Fruit fly (Drosophila melanogaster) whole organism, prepupa: ENCODE results near the gene Kdm5.

Experiments
- CG10631 ChIP-seq: fragments of 200-800 bp; sonication (Bioruptor generic); optimal IDR thresholded peaks from 2 replicates; lab custom pipeline; 2016; ENCODE audit warnings: missing biosample characterization, missing genetic modification characterization
- CG10669 ChIP-seq: fragments of 200-800 bp; sonication (Bioruptor generic); optimal IDR thresholded peaks from 3 replicates; lab custom pipeline; 2018; ENCODE audit warnings: missing biosample characterization, mild to moderate bottlenecking, missing genetic modification characterization, moderate library complexity
- CG11762 ChIP-seq: fragments of 200-800 bp; sonication (Bioruptor generic); optimal IDR thresholded peaks from 3 replicates; lab custom pipeline; 2016; ENCODE audit warnings: missing biosample characterization, missing genetic modification characterization; ENCODE audit not compliant: insufficient read depth
- CG11902 ChIP-seq: fragments of 200-800 bp; sonication (Bioruptor generic); optimal IDR thresholded peaks from 3 replicates; lab custom pipeline; 2016; ENCODE audit warnings: missing biosample characterization, missing genetic modification characterization
- CG15336 ChIP-seq: fragments of 200-800 bp; sonication (Bioruptor generic); IDR thresholded peaks from 2 replicates; pipeline ENCODE4 v1.3.6; 2022; ENCODE audit warnings: missing biosample characterization, missing genetic modification characterization
- CG1621 ChIP-seq: fragments of 200-800 bp; sonication (Bioruptor generic); optimal IDR thresholded peaks from 3 replicates; lab custom pipeline; 2018; ENCODE audit warnings: missing biosample characterization, mild to moderate bottlenecking, missing genetic modification characterization
- CG3032 ChIP-seq: fragments of 200-800 bp; optimal IDR thresholded peaks from 2 replicates; lab custom pipeline; 2019; ENCODE audit warnings: missing biosample characterization, mild to moderate bottlenecking, missing genetic modification characterization, moderate library complexity
- CG32006 ChIP-seq: fragments of 200-800 bp; sonication (Bioruptor generic); optimal IDR thresholded peaks from 3 replicates; lab custom pipeline; 2017; ENCODE audit warnings: missing biosample characterization, mild to moderate bottlenecking, missing genetic modification characterization
- CG3919 ChIP-seq: fragments of 200-800 bp; sonication (Bioruptor generic); optimal IDR thresholded peaks from 3 replicates; lab custom pipeline; 2016; ENCODE audit warnings: missing biosample characterization, missing genetic modification characterization
- CG6163 ChIP-seq: fragments of 200-800 bp; sonication (Bioruptor generic); IDR thresholded peaks from 3 replicates; pipeline ENCODE4 v1.3.6; 2022; ENCODE audit warnings: missing biosample characterization, missing genetic modification characterization
- CG6276 ChIP-seq: fragments of 200-800 bp; sonication (Bioruptor generic); optimal IDR thresholded peaks from 2 replicates; lab custom pipeline; 2017; ENCODE audit warnings: missing biosample characterization, mild to moderate bottlenecking, missing genetic modification characterization
- CG6792 ChIP-seq: fragments of 200-800 bp; sonication (Bioruptor generic); optimal IDR thresholded peaks from 3 replicates; lab custom pipeline; 2016; ENCODE audit warnings: missing biosample characterization, missing genetic modification characterization
- CG6808 ChIP-seq: fragments of 200-800 bp; sonication (Bioruptor generic); optimal IDR thresholded peaks from 3 replicates; lab custom pipeline; 2017; ENCODE audit warnings: missing biosample characterization, missing genetic modification characterization, mild to moderate bottlenecking, moderate library complexity, missing genetic modification reagents
- CG6854 ChIP-seq: fragments of 200-800 bp; sonication (Bioruptor generic); optimal IDR thresholded peaks from 2 replicates; lab custom pipeline; 2017; ENCODE audit warnings: missing biosample characterization, mild to moderate bottlenecking, missing genetic modification characterization
- CG7368 ChIP-seq: fragments of 200-800 bp; sonication (Bioruptor generic); optimal IDR thresholded peaks from 3 replicates; lab custom pipeline; 2016; ENCODE audit warnings: missing biosample characterization, missing genetic modification characterization
- CG8119 ChIP-seq: fragments of 200-800 bp; sonication (Bioruptor generic); IDR thresholded peaks from 3 replicates; pipeline ENCODE4 v1.3.6; 2022; ENCODE audit warnings: missing biosample characterization, missing genetic modification characterization
- CG8319 ChIP-seq: fragments of 200-800 bp; sonication (Bioruptor generic); optimal IDR thresholded peaks from 3 replicates; lab custom pipeline; 2016; ENCODE audit warnings: missing biosample characterization, missing genetic modification characterization
- CG8632 ChIP-seq: fragments of 200-800 bp; sonication (Bioruptor generic); optimal IDR thresholded peaks from 3 replicates; lab custom pipeline; 2016; ENCODE audit warnings: missing biosample characterization, missing genetic modification characterization
- Eip75B ChIP-seq: fragments of 200-800 bp; sonication (Bioruptor generic); optimal IDR thresholded peaks from 3 replicates; lab custom pipeline; 2016; ENCODE audit warnings: missing biosample characterization, missing genetic modification characterization
- Eip78C ChIP-seq: fragments of 200-800 bp; sonication (Bioruptor generic); peaks from one replicate; lab custom pipeline; 2016; ENCODE audit warnings: missing biosample characterization, missing genetic modification characterization
- Eip93F ChIP-seq: fragments of 200-800 bp; sonication (Bioruptor generic); optimal IDR thresholded peaks from 2 replicates; lab custom pipeline; 2016; ENCODE audit warnings: missing biosample characterization, mild to moderate bottlenecking, missing genetic modification characterization
- Lpt ChIP-seq: fragments of 200-800 bp; sonication (Bioruptor generic); optimal IDR thresholded peaks from 3 replicates; lab custom pipeline; 2016; ENCODE audit warnings: missing biosample characterization, missing genetic modification characterization
- Met ChIP-seq: fragments of 200-800 bp; sonication (Bioruptor generic); optimal IDR thresholded peaks from 3 replicates; lab custom pipeline; 2016; ENCODE audit warnings: missing biosample characterization, missing genetic modification characterization
- OdsH ChIP-seq: fragments of 200-800 bp; sonication (Bioruptor generic); optimal IDR thresholded peaks from 3 replicates; lab custom pipeline; 2016; ENCODE audit warnings: missing biosample characterization, missing genetic modification characterization
- Sox102F ChIP-seq: fragments of 200-800 bp; sonication (Bioruptor generic); optimal IDR thresholded peaks from 2 replicates; lab custom pipeline; 2016; ENCODE audit warnings: missing biosample characterization, mild to moderate bottlenecking, missing genetic modification characterization
- Sox14 ChIP-seq: fragments of 200-800 bp; sonication (Bioruptor generic); optimal IDR thresholded peaks from 3 replicates; lab custom pipeline; 2016; ENCODE audit warnings: missing biosample characterization, missing genetic modification characterization
- dac ChIP-seq: fragments of 200-800 bp; sonication (Bioruptor generic); optimal IDR thresholded peaks from 2 replicates; lab custom pipeline; 2017; ENCODE audit warnings: missing biosample characterization, mild to moderate bottlenecking, missing genetic modification characterization
- eg ChIP-seq: fragments of 200-800 bp; sonication (Bioruptor generic); IDR thresholded peaks from 3 replicates; pipeline ENCODE4 v1.3.6; 2022; ENCODE audit warnings: missing biosample characterization, missing genetic modification characterization
- esn ChIP-seq: fragments of 200-800 bp; sonication (Bioruptor generic); optimal IDR thresholded peaks from 2 replicates; lab custom pipeline; 2016; ENCODE audit warnings: missing biosample characterization, mild to moderate bottlenecking, missing genetic modification characterization, moderate library complexity
- lz ChIP-seq: fragments of 200-800 bp; sonication (Bioruptor generic); optimal IDR thresholded peaks from 3 replicates; lab custom pipeline; 2016; ENCODE audit warnings: missing biosample characterization, missing genetic modification characterization
- net ChIP-seq: fragments of 200-800 bp; sonication (Bioruptor generic); optimal IDR thresholded peaks from 3 replicates; lab custom pipeline; 2016; ENCODE audit warnings: missing biosample characterization, missing genetic modification characterization
- pdm3 ChIP-seq: fragments of 200-800 bp; sonication (Bioruptor generic); optimal IDR thresholded peaks from 3 replicates; lab custom pipeline; 2016; ENCODE audit warnings: missing biosample characterization, missing genetic modification characterization
- salr ChIP-seq, 2 experiments: fragments of 200-800 bp; sonication (Bioruptor generic); optimal IDR thresholded peaks; 3 replicates each; lab custom pipeline; 2016 to 2018; ENCODE audit warnings: missing biosample characterization in 2 of 2, missing genetic modification characterization in 2 of 2, mild to moderate bottlenecking in 1 of 2
- spab ChIP-seq: fragments of 200-800 bp; sonication (Bioruptor generic); optimal IDR thresholded peaks from 2 replicates; lab custom pipeline; 2017; ENCODE audit warnings: missing biosample characterization, mild to moderate bottlenecking, missing genetic modification characterization, missing genetic modification reagents
- ss ChIP-seq, 2 experiments: fragments of 200-800 bp; sonication (Bioruptor generic); optimal IDR thresholded peaks; 2 replicates in 1 of 2; 3 replicates in 1 of 2; lab custom pipeline; 2017 to 2018; ENCODE audit warnings: mild to moderate bottlenecking in 2 of 2, missing biosample characterization in 2 of 2, missing genetic modification characterization in 2 of 2, moderate library complexity in 1 of 2
- svp ChIP-seq: fragments of 200-800 bp; sonication (Bioruptor generic); peaks from one replicate; lab custom pipeline; 2016; ENCODE audit warnings: missing biosample characterization, missing genetic modification characterization
- topi ChIP-seq: fragments of 200-800 bp; sonication (Bioruptor generic); optimal IDR thresholded peaks from 3 replicates; lab custom pipeline; 2016; ENCODE audit warnings: missing biosample characterization, missing genetic modification characterization
- vri ChIP-seq: fragments of 200-800 bp; sonication (Bioruptor generic); optimal IDR thresholded peaks from 3 replicates; lab custom pipeline; 2016; ENCODE audit warnings: missing biosample characterization, mild to moderate bottlenecking, missing genetic modification characterization

Gene Kdm5

dm6 chr2L:5978333-5979054 is 20.8 kb downstream of the Kdm5 start:
- TF ChIP-seq salr (GFP tag; optimal IDR thresholded peaks at IDR 0.05; lab: Kevin White, UChicago) = no peak
- no peak for TF ChIP-seq CG32006 (GFP tag; lab: Kevin White, UChicago)
- no peak for TF ChIP-seq dac (GFP tag; lab: Kevin White, UChicago)
- no peak for TF ChIP-seq OdsH (GFP tag; lab: Kevin White, UChicago)
- TF ChIP-seq CG8119 (GFP tag; lab: Robert Waterston, UW) = no peak
- no peak for TF ChIP-seq CG6163 (GFP tag; lab: Robert Waterston, UW)
- no peak for TF ChIP-seq Lpt (GFP tag; lab: Kevin White, UChicago)
- no peak for TF ChIP-seq CG6792
- peak; percentile 2 for TF ChIP-seq Eip78C (GFP tag; lab: Kevin White, UChicago)
- TF ChIP-seq CG6854 (GFP tag; lab: Kevin White, UChicago) = peak; percentile 24
- peak; percentile 4 for TF ChIP-seq net (GFP tag; lab: Kevin White, UChicago)
- TF ChIP-seq Eip93F = peak; percentile 64
- TF ChIP-seq CG11762 (GFP tag; lab: Kevin White, UChicago) = no peak
- TF ChIP-seq Eip75B = no peak
- no peak for TF ChIP-seq CG15336 (GFP tag; lab: Robert Waterston, UW)
- TF ChIP-seq Sox14 = peak; percentile 19
- peak; percentile 39 for TF ChIP-seq CG7368 (GFP tag; lab: Kevin White, UChicago)
- TF ChIP-seq topi = peak; percentile 21
- peak; percentile 13 for TF ChIP-seq CG6808 (GFP tag; lab: Kevin White, UChicago)
- TF ChIP-seq esn (GFP tag; lab: Kevin White, UChicago) = peak; percentile 18
- TF ChIP-seq vri (GFP tag; lab: Kevin White, UChicago) = peak; percentile 27
- TF ChIP-seq ss (GFP tag; optimal IDR thresholded peaks at IDR 0.05; lab: Kevin White, UChicago) = peak in 1 of 2 experiments; percentile 55
- peak; percentile 20 for TF ChIP-seq CG1621 (tag; lab: Kevin White, UChicago)
- TF ChIP-seq CG8632 (GFP tag; lab: Kevin White, UChicago) = no peak
- no peak for TF ChIP-seq CG11902
- TF ChIP-seq CG3032 (tag; lab: Kevin White, UChicago) = peak; percentile 13
- TF ChIP-seq CG3919 = peak; percentile 61
- no peak for TF ChIP-seq lz (GFP tag; lab: Kevin White, UChicago)
- TF ChIP-seq Sox102F = peak; percentile 19
- peak; percentile 95 for TF ChIP-seq svp (GFP tag; lab: Kevin White, UChicago)
- peak; percentile 44 for TF ChIP-seq Met (GFP tag; lab: Kevin White, UChicago)
- TF ChIP-seq spab (GFP tag; lab: Kevin White, UChicago) = no peak

DNA sequence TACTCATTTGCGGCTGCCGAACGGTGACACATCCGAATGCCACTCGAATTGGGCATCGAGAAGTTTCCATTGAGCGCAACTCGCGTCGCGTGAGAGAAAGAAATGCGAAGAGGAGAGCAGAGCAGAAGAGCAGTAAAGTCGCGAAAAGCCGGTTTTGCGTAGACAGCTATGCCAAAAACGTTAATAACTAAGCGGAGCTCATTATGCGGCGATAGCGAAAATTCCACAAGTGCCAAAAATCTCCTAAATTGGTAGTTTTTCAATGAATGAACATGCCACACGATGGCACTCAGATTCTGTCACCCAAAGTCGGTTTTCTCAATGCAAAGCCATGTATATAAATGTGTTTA is 21.6 kb downstream of the Kdm5 start:
- TF ChIP-seq vri (GFP tag; lab: Kevin White, UChicago) = no peak
- no peak for TF ChIP-seq CG6276
- no peak for TF ChIP-seq CG8319
- TF ChIP-seq eg = no peak
- no peak for TF ChIP-seq CG10669
- no peak for TF ChIP-seq CG1621 (tag; lab: Kevin White, UChicago)
- no peak for TF ChIP-seq CG11902
- TF ChIP-seq CG10631 = no peak
- TF ChIP-seq pdm3 (GFP tag; lab: Kevin White, UChicago) = no peak
- no peak for TF ChIP-seq salr (GFP tag; optimal IDR thresholded peaks at IDR 0.05; lab: Kevin White, UChicago)
- no peak for TF ChIP-seq CG8632 (GFP tag; lab: Kevin White, UChicago)
- TF ChIP-seq OdsH (GFP tag; lab: Kevin White, UChicago) = no peak
